Worm (Caenorhabditis elegans): ENCODE data around the gene tasp-1.

tasp-1 gene

DNA sequence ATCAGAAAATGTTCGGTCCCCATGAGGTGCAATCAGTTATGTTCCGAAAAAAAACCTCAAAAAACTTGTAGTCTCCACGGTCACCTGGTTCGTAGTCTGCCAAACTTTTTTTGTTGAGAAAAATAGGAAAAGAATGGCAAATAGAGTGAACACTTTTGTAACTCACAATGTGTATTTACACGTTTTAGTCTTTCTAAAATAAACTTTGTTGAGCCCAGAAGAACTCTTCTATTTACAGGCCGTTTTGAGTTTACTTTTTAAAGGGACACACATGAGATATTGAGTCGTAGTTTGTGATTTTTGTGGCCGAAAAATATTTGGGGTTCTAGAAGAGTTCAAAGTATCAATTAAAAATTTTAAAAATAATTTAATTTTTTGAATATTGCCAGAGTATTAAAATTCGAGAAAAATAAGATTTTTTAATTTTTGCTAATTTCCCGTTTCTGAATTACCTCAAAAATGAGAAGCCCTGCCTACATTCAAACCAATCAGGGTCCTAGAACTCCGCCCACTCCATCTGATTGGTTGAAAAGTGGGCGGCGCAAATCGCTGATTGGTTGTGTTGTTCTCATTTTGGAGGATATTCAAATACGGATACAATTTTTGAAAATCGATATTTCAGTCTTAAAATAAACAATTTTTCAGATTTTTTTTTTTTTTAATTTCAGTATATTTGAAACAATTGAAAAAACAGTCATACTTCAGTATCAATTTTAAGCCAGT is 24.4 kb upstream of the tasp-1 start:
- TF ChIP-seq snpc-1.2 (GFP tag; IDR thresholded peaks at IDR 0.05) (no peak), nhr-28 (tag; optimal IDR thresholded peaks at IDR 0.05) (peak; percentile 46)

DNA sequence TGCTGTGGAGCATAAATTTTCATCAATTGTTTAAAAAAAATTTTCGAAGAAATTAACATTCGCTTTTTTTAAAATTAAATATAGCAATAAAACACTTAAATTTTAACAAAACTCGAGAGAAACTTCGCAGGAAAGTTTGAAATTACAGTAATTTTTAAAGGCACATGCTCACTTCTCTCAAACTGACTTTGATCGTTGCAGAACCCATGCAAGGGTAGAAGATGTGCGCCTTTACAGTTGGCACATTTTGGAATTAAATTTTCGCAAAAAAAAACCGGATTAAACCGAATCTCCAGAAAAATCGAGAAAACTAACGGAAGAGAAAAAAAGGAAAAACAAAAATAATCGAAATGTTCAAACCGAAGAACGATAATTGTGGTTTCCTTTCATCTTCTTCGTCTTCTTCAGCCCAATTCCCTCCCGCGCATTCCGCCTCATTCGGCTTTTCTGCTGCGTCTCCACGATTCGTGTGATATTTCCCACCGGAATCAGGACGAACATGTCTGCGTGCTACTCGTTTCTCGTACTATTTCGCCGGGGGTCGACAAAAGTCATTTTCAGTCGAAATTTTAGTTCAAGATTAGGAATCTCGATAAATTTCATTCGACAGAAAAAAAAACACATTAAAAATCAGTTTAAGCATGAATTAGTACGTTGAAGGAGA is 22.7 kb upstream of the tasp-1 start:
- TF ChIP-seq ceh-82 (tag; optimal IDR thresholded peaks at IDR 0.05) (no peak), lsy-2 (tag; optimal IDR thresholded peaks at IDR 0.05) (peak in 1 of 2 experiments; percentile 8), unc-62 (GFP tag; optimal IDR thresholded peaks at IDR 0.05 in 1 of 2) (peak in 1 of 2 experiments; percentile 38), unc-62 (tag; optimal IDR thresholded peaks at IDR 0.05) (no peak), D1046.2 (GFP tag; IDR thresholded peaks at IDR 0.05) (0 out of 2 replicates have a peak, but pooled peaks have one; percentile 10), lin-38 (GFP tag; IDR thresholded peaks at IDR 0.05) (peak; percentile 33; the same call in 1 of the 2 replicates), ama-1 (optimal IDR thresholded peaks at IDR 0.05) (no peak), F49E8.2 (tag; optimal IDR thresholded peaks at IDR 0.05; ENCODE audit: borderline replicate concordance) (no peak), hlh-11 (tag; optimal IDR thresholded peaks at IDR 0.05) (peak; percentile 19), zip-2 (tag; optimal IDR thresholded peaks at IDR 0.05) (no peak), tag-97 (GFP tag; IDR thresholded peaks at IDR 0.05) (no peak), spr-3 (GFP tag; optimal IDR thresholded peaks at IDR 0.05) (no peak), dve-1 (tag; optimal IDR thresholded peaks at IDR 0.05; ENCODE audit: insufficient read depth) (peak; percentile 27), ceh-20 (GFP tag; IDR thresholded peaks at IDR 0.05) (no peak), nhr-6 (tag; optimal IDR thresholded peaks at IDR 0.05) (no peak), tra-1 (GFP tag; IDR thresholded peaks at IDR 0.05) (no peak), mes-2 (tag; optimal IDR thresholded peaks at IDR 0.05; ENCODE audit: poor library complexity, severe bottlenecking) (peak; percentile 36), mdl-1 (tag; optimal IDR thresholded peaks at IDR 0.05) (no peak)

- no peak for TF ChIP-seq nhr-111 (GFP tag; optimal IDR thresholded peaks at IDR 0.05)
- peak; percentile 88 for TF ChIP-seq aha-1 (tag)
Observed at ce11 chrIII:10738081-10738480, 21.0 kb upstream of the tasp-1 start.

DNA sequence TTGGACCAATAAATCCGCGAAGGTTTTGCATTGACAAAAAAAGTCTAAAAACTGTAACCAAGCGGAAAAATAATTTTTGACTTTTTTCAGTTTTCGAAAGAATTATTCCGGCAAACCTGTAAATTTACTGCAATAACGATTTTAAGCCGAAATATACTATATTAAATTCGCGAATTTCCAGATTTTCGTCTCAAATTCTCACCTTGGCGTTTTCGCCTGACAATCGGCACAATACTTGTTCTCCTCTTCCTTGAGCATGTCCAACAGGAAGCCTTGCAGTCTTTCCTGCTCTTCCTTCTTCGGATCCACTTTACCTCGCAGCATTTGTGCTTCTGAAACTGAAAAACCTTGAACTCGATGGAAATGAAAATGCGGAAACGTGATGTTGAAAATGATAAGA is 19.7 kb upstream of the tasp-1 start, which contains the start of gene smap-1:
Gene smap-1 (minus strand): TSS at position 338 of the 400 bp plus-strand sequence.
- TF ChIP-seq unc-62 (GFP tag; optimal IDR thresholded peaks at IDR 0.05 in 1 of 2) (peak in 1 of 2 experiments; percentile 56), unc-62 (tag; optimal IDR thresholded peaks at IDR 0.05) (no peak), unc-130 (GFP tag; optimal IDR thresholded peaks at IDR 0.05) (no peak)

DNA sequence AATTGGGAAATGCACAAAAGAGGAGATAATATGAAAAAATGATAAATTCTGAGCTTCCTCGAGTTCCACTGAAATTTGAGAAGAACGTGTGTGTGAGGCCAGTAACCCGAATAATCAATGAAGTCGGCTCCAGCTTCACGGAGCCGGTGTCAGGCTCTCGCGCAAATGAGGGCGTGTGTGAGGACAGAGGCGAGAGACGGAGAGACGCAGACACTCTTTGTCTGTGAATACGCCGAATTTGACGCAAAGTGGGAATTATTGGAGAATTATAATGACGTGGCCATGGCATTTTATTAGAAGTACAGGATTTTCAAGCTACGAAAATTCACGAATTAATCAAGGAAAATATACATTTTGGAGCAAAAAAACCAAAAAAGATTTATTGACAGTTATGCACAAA is 19.2 kb upstream of the tasp-1 start:
- TF ChIP-seq zfp-2 (tag; optimal IDR thresholded peaks at IDR 0.05): no peak
- TF ChIP-seq tag-97 (GFP tag; IDR thresholded peaks at IDR 0.05): no peak
- no peak for TF ChIP-seq ceh-32 (tag; optimal IDR thresholded peaks at IDR 0.05; ENCODE audit: poor library complexity)
- no peak for TF ChIP-seq spr-1 (tag; optimal IDR thresholded peaks at IDR 0.05)
- TF ChIP-seq nhr-237 (tag; optimal IDR thresholded peaks at IDR 0.05): no peak
- TF ChIP-seq daf-12 (tag; optimal IDR thresholded peaks at IDR 0.05): no peak
- no peak for TF ChIP-seq egl-43 (GFP tag; IDR thresholded peaks at IDR 0.05)
- no peak for TF ChIP-seq lim-7 (GFP tag; IDR thresholded peaks at IDR 0.05)
- TF ChIP-seq ceh-44 (GFP tag; IDR thresholded peaks at IDR 0.05): no peak
- no peak for TF ChIP-seq zip-11 (GFP tag; IDR thresholded peaks at IDR 0.05)
- TF ChIP-seq unc-130 (GFP tag; optimal IDR thresholded peaks at IDR 0.05): no peak
- TF ChIP-seq daf-8 (GFP tag; IDR thresholded peaks at IDR 0.05): no peak
- peak; percentile 50 for TF ChIP-seq nhr-11 (tag; optimal IDR thresholded peaks at IDR 0.05)
- no peak for TF ChIP-seq tra-1 (GFP tag; IDR thresholded peaks at IDR 0.05)
- TF ChIP-seq nhr-28 (tag; optimal IDR thresholded peaks at IDR 0.05): no peak
- TF ChIP-seq lir-3 (tag; optimal IDR thresholded peaks at IDR 0.05): peak; percentile 11
- no peak for TF ChIP-seq spr-3 (GFP tag; optimal IDR thresholded peaks at IDR 0.05)
- no peak for TF ChIP-seq zag-1 (tag; optimal IDR thresholded peaks at IDR 0.05)
- TF ChIP-seq ama-1 (optimal IDR thresholded peaks at IDR 0.05): peak; percentile 62
- TF ChIP-seq mes-2 (tag; optimal IDR thresholded peaks at IDR 0.05; ENCODE audit: poor library complexity, severe bottlenecking): peak; percentile 66
- TF ChIP-seq daf-19 (GFP tag; conservative IDR thresholded peaks at IDR 0.05): no peak
- TF ChIP-seq sdz-12 (GFP tag; optimal IDR thresholded peaks at IDR 0.05): no peak
- TF ChIP-seq lin-15B (tag; optimal IDR thresholded peaks at IDR 0.05): no peak
- TF ChIP-seq dve-1 (tag; optimal IDR thresholded peaks at IDR 0.05; ENCODE audit: insufficient read depth): peak; percentile 60
- TF ChIP-seq dmd-8 (GFP tag; IDR thresholded peaks at IDR 0.05): no peak
- no peak for TF ChIP-seq vab-7 (GFP tag; IDR thresholded peaks at IDR 0.05)
- no peak for TF ChIP-seq fos-1 (tag; optimal IDR thresholded peaks at IDR 0.05)
